Worm (Caenorhabditis elegans): ENCODE measurements around the gene Y56A3A.30.
A peak's percentile ranks its signal among the peaks of the same experiment; 100 is the strongest.

ce11 chrIII:11946062-11946749, 32.7 kb downstream of the Y56A3A.30 start:
- TF ChIP-seq him-1 (tag; optimal IDR thresholded peaks at IDR 0.05) (peak; percentile 89), W03F9.2 (tag; optimal IDR thresholded peaks at IDR 0.05) (peak; percentile 74)

All from whole organism, L4/young adult.